Fruit fly (Drosophila melanogaster) whole organism, wandering third instar larva: ENCODE results near the gene Trs33.

Experiments
- br ChIP-seq: fragments of 200-800 bp; sonication (Bioruptor generic); optimal IDR thresholded peaks from 2 replicates; lab custom pipeline; 2016; ENCODE audit warnings: missing biosample characterization, missing genetic modification characterization
- fru ChIP-seq: fragments of 200-800 bp; sonication (Bioruptor generic); optimal IDR thresholded peaks from 3 replicates; lab custom pipeline; 2016; ENCODE audit warnings: missing biosample characterization, mild to moderate bottlenecking, missing genetic modification characterization
- h ChIP-seq: fragments of 200-800 bp; sonication (Bioruptor generic); optimal IDR thresholded peaks from 3 replicates; lab custom pipeline; 2016; ENCODE audit warnings: missing biosample characterization, mild to moderate bottlenecking, missing genetic modification characterization
- usp ChIP-seq: fragments of >200 bp; optimal IDR thresholded peaks from 2 replicates; lab custom pipeline; 2017; ENCODE audit warnings: missing biosample characterization, missing genetic modification characterization

DNA sequence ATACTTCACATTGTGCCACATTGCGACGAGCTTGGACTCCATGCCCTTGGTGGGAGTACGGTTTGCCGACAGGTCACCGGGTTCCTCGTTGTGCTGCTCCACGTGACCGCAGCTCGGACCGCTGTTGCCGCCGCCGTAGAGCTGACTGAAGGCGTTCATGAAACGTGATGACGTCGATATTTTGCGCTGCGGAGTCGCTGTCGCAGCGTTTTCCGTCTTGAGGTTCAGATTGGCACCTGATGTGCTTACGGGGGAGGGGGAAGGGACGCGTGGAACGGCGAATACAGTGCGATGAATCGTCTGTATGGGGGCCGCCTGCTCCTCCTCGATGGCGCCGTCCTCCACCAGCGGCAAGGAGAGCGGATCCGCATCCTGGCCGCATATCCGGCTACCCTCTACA, 5.4 kb upstream of the Trs33 start:
- TF ChIP-seq br (GFP tag; lab: Kevin White, UChicago) (no peak), h (no peak), usp (GFP tag; lab: Kevin White, UChicago) (no peak), fru (no peak)
